Worm (Caenorhabditis elegans) whole organism, early embryonic: ENCODE measurements around the gene pyc-1.

Experiments used
- B0310.2 ChIP-seq: sonication (generic microtip); optimal IDR thresholded peaks from 2 replicates; lab custom pipeline; 2016; ENCODE audit warnings: mild to moderate bottlenecking, missing genetic modification characterization, missing compliant biosample characterization
- aly-1 ChIP-seq: sonication (generic microtip); optimal IDR thresholded peaks from 2 replicates; lab custom pipeline; 2016; ENCODE audit warnings: missing genetic modification characterization, missing compliant biosample characterization
- ama-1 ChIP-seq: fragments of 150-350 bp; optimal IDR thresholded peaks from 2 replicates; lab custom pipeline; 2014
- ceh-36 ChIP-seq: sonication (generic microtip); optimal IDR thresholded peaks from 2 replicates; lab custom pipeline; 2016; ENCODE audit warnings: missing genetic modification characterization, inconsistent platforms, missing compliant biosample characterization
- ets-7 ChIP-seq: sonication (generic microtip); optimal IDR thresholded peaks from 2 replicates; lab custom pipeline; 2016; ENCODE audit warnings: missing genotype, missing genetic modification characterization, missing compliant biosample characterization
- flt-1 ChIP-seq: fragments of 200-800 bp; sonication (Bioruptor generic); IDR thresholded peaks from 2 replicates; pipeline ENCODE4 v1.3.6; 2022; ENCODE audit warnings: missing genetic modification characterization, missing compliant biosample characterization
- hmbx-1 ChIP-seq: sonication (generic microtip); optimal IDR thresholded peaks from 2 replicates; lab custom pipeline; 2016; ENCODE audit warnings: mild to moderate bottlenecking, missing genetic modification characterization, missing compliant biosample characterization
- hmg-4 ChIP-seq: fragments of 200-800 bp; sonication (Bioruptor generic); optimal IDR thresholded peaks from 2 replicates; lab custom pipeline; 2018; ENCODE audit warnings: mild to moderate bottlenecking, missing genetic modification characterization, missing compliant biosample characterization
- hnd-1 ChIP-seq: sonication (generic microtip); optimal IDR thresholded peaks from 2 replicates; lab custom pipeline; 2016; ENCODE audit warnings: missing genetic modification characterization, missing compliant biosample characterization
- scrt-1 ChIP-seq: fragments of 200-800 bp; sonication (Bioruptor generic); IDR thresholded peaks from 2 replicates; pipeline ENCODE4 v1.3.6; 2022; ENCODE audit warnings: missing genetic modification characterization, missing compliant biosample characterization
- tbx-11 ChIP-seq: fragments of 200-800 bp; sonication (Bioruptor generic); IDR thresholded peaks from 2 replicates; pipeline ENCODE4 v1.3.6; 2022; ENCODE audit warnings: missing genetic modification characterization, missing compliant biosample characterization
- tbx-37 ChIP-seq: fragments of 200-800 bp; sonication (Bioruptor generic); conservative IDR thresholded peaks from 2 replicates; pipeline ENCODE4 v1.3.6; 2022; ENCODE audit warnings: missing genetic modification reagents, missing genetic modification characterization, missing compliant biosample characterization
- tra-4 ChIP-seq: sonication (generic microtip); optimal IDR thresholded peaks from 2 replicates; lab custom pipeline; 2017; ENCODE audit warnings: missing genetic modification characterization, missing compliant biosample characterization

- TF ChIP-seq hnd-1 (no peak), tbx-37 (GFP tag; lab: Robert Waterston, UW) (no peak), ama-1 (lab: Kevin White, UChicago) (no peak), ets-7 (tag; lab: Kevin White, UChicago) (no peak), tbx-11 (GFP tag; lab: Robert Waterston, UW) (no peak), flt-1 (GFP tag; lab: Robert Waterston, UW) (no peak), scrt-1 (no peak), ceh-36 (no peak), tra-4 (tag; lab: Kevin White, UChicago) (no peak), hmbx-1 (tag; lab: Kevin White, UChicago) (no peak), aly-1 (tag; lab: Kevin White, UChicago) (no peak), hmg-4 (GFP tag; lab: Kevin White, UChicago) (no peak), B0310.2 (tag; lab: Kevin White, UChicago) (no peak)
Observed at ce11 chrV:11818786-11819185, 3.5 kb downstream of the pyc-1 start.
